Worm (Caenorhabditis elegans): ENCODE measurements around the gene nhr-103.

nhr-103 gene

DNA sequence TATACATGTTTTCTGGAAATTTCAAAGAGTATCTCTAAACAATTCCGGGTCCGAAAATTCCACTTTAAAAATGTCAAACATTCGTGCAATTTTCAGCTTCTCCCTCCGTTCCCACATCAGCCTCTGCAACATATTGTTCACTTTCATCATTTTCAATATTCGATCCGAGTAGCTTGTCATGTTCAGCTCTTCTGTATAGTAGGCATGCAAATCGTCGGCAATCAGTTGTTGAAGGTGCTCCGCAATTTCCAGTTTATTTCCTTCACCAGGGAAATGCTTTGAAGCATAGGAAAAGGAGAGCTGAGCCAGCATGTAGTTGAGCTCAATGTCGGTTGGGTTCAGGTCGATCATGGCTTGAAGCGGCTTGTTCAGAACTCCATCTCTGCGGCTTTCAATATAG lies 39.7 kb downstream of the nhr-103 start:
- TF ChIP-seq tra-4 (tag; optimal IDR thresholded peaks at IDR 0.05): no peak
- TF ChIP-seq scrt-1 (GFP tag; IDR thresholded peaks at IDR 0.05): no peak
- TF ChIP-seq B0310.2 (tag; optimal IDR thresholded peaks at IDR 0.05): no peak
- TF ChIP-seq hmg-4 (GFP tag; optimal IDR thresholded peaks at IDR 0.05): no peak
- no peak for TF ChIP-seq F13C5.2 (tag; optimal IDR thresholded peaks at IDR 0.05)
- no peak for TF ChIP-seq pes-1 (GFP tag; IDR thresholded peaks at IDR 0.05)

DNA sequence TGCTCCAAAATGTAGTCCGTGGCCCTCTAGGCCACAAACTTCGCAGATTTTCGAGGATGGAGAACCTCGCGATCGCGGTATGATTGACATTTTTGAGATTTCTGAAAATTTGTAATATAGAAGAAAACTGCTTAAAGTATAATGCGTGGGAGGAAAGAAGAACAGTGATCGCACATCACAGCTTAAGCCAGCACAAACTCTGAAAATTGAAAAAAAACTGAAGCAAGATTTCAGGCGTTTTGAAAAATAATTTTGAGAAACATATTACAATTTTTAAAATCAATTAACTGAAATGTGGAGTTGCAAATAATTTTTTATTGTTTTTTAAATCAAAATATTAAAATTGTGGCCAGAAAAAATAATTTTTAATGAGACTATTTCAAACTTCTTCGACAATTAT lies 41.7 kb downstream of the nhr-103 start, which contains the start of gene nhr-275:
TSS of gene nhr-275 (minus strand) at position 101 of the 400 bp plus-strand sequence.
- TF ChIP-seq F13C5.2 (tag; optimal IDR thresholded peaks at IDR 0.05): no peak
- no peak for TF ChIP-seq ceh-13 (GFP tag; optimal IDR thresholded peaks at IDR 0.05)
- TF ChIP-seq sea-1 (GFP tag; conservative IDR thresholded peaks at IDR 0.05): no peak
- no peak for TF ChIP-seq aly-1 (tag; optimal IDR thresholded peaks at IDR 0.05)

- TF ChIP-seq tra-4 (tag; optimal IDR thresholded peaks at IDR 0.05) (no peak), flt-1 (GFP tag; IDR thresholded peaks at IDR 0.05) (no peak), sea-1 (GFP tag; conservative IDR thresholded peaks at IDR 0.05) (no peak), tbx-37 (GFP tag; conservative IDR thresholded peaks at IDR 0.05) (no peak), ceh-13 (GFP tag; optimal IDR thresholded peaks at IDR 0.05) (no peak)
Observed at ce11 chrV:2271750-2272149, 46.5 kb downstream of the nhr-103 start, which contains the start of gene Y5H2A.1. TSS of gene Y5H2A.1 (minus strand) at chrV:2271850.

DNA sequence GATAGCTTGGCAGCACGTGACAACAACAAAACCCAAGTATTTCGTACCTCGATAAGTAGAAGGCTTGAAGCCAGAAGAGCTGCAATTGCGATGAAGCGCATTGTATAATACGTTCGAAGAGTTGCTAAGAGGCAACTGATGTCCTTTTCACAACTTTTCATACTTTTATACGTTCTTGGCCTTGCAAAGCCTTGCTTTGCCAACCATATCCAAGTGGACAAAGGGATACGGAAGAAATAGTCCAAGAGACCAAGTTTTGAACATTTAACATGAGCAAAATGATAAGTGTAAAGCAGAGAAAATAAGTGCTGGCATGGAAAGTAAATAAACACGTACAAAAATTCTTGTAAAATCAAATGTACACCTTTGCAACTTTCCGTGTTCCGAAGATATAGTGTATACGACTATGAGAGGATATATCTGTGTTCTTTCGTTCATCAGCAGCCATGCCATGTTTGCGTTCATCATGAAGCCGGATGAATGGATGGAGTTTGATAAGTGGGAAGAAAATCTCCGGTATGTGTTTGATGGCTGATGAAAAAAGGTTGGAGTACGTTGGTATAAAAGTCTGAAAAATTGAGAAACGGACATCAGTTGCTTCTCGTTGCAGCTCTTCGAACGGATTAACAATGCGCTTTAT lies 49.1 kb downstream of the nhr-103 start, which contains the start of the genes Y5H2A.4 and abu-4:
TSS of gene Y5H2A.4 (minus strand) at position 101 of the 640 bp plus-strand sequence.
TSS of gene abu-4 (plus strand) at position 590 of the 640 bp plus-strand sequence.
- TF ChIP-seq hmg-4 (GFP tag; optimal IDR thresholded peaks at IDR 0.05) (no peak), scrt-1 (GFP tag; IDR thresholded peaks at IDR 0.05) (no peak), F13C5.2 (tag; optimal IDR thresholded peaks at IDR 0.05) (no peak), sea-1 (GFP tag; conservative IDR thresholded peaks at IDR 0.05) (no peak), ceh-36 (tag; optimal IDR thresholded peaks at IDR 0.05) (no peak), ceh-13 (GFP tag; optimal IDR thresholded peaks at IDR 0.05) (no peak), pes-1 (GFP tag; IDR thresholded peaks at IDR 0.05) (no peak), flt-1 (GFP tag; IDR thresholded peaks at IDR 0.05) (no peak), hnd-1 (tag; optimal IDR thresholded peaks at IDR 0.05) (no peak)
